Worm (Caenorhabditis elegans) whole organism, late embryonic: ENCODE data around the gene vars-1.

Experiments
- C08G9.2 ChIP-seq: sonication (generic microtip); optimal IDR thresholded peaks from 2 replicates; lab custom pipeline; 2016; ENCODE audit warnings: mild to moderate bottlenecking, missing genetic modification characterization, moderate library complexity, missing compliant biosample characterization
- C38D4.7 ChIP-seq: fragments of 200-800 bp; sonication (Bioruptor generic); optimal IDR thresholded peaks from 2 replicates; lab custom pipeline; 2018; ENCODE audit warnings: mild to moderate bottlenecking, missing genetic modification characterization, moderate library complexity, missing compliant biosample characterization
- K09A11.1 ChIP-seq: sonication (generic microtip); optimal IDR thresholded peaks from 2 replicates; lab custom pipeline; 2017; ENCODE audit warnings: antibody characterized with exemption, mild to moderate bottlenecking, missing genetic modification characterization, missing compliant biosample characterization; ENCODE audit not compliant: insufficient read depth
- ceh-14 ChIP-seq: sonication (generic microtip); optimal IDR thresholded peaks from 2 replicates; lab custom pipeline; 2016; ENCODE audit warnings: missing genotype, missing genetic modification characterization, missing compliant biosample characterization
- ceh-18 ChIP-seq: sonication (generic microtip); optimal IDR thresholded peaks from 2 replicates; lab custom pipeline; 2016; ENCODE audit warnings: missing genetic modification characterization, missing compliant biosample characterization
- ceh-2 ChIP-seq: sonication (generic microtip); optimal IDR thresholded peaks from 2 replicates; lab custom pipeline; 2016; ENCODE audit warnings: missing genotype, missing genetic modification characterization, missing compliant biosample characterization
- ceh-22 ChIP-seq: sonication (generic microtip); optimal IDR thresholded peaks from 2 replicates; lab custom pipeline; 2017; ENCODE audit warnings: missing biosample characterization, missing genetic modification characterization
- ceh-30 ChIP-seq: fragments of 150-350 bp; optimal IDR thresholded peaks from 2 replicates; lab custom pipeline; 2014; ENCODE audit warnings: missing biosample characterization, missing genetic modification characterization
- ceh-31 ChIP-seq: sonication (generic microtip); optimal IDR thresholded peaks from 2 replicates; lab custom pipeline; 2016; ENCODE audit warnings: missing genetic modification characterization, missing compliant biosample characterization
- ceh-34 ChIP-seq: sonication (generic microtip); optimal IDR thresholded peaks from 2 replicates; lab custom pipeline; 2016; ENCODE audit warnings: mild to moderate bottlenecking, missing genetic modification characterization, missing compliant biosample characterization
- ceh-45 ChIP-seq: fragments of 200-800 bp; sonication (Bioruptor generic); IDR thresholded peaks from 2 replicates; pipeline ENCODE4 v1.3.6; 2022; ENCODE audit warnings: missing genetic modification reagents, missing genetic modification characterization, missing compliant biosample characterization
- ceh-48 ChIP-seq: sonication (generic microtip); optimal IDR thresholded peaks from 2 replicates; lab custom pipeline; 2016; ENCODE audit warnings: missing genetic modification characterization, inconsistent platforms, missing compliant biosample characterization
- ceh-6 ChIP-seq: fragments of 200-800 bp; sonication (Bioruptor generic); optimal IDR thresholded peaks from 2 replicates; lab custom pipeline; 2018; ENCODE audit warnings: mild to moderate bottlenecking, missing genetic modification characterization, missing compliant biosample characterization
- ceh-9 ChIP-seq: sonication (generic microtip); optimal IDR thresholded peaks from 2 replicates; lab custom pipeline; 2016; ENCODE audit warnings: mild to moderate bottlenecking, missing genetic modification characterization, inconsistent platforms, missing compliant biosample characterization
- che-1 ChIP-seq: sonication (generic microtip); optimal IDR thresholded peaks from 2 replicates; lab custom pipeline; 2016; ENCODE audit warnings: mild to moderate bottlenecking, missing genetic modification characterization, missing compliant biosample characterization
- dmd-4 ChIP-seq: sonication (generic microtip); optimal IDR thresholded peaks from 2 replicates; lab custom pipeline; 2016; ENCODE audit warnings: borderline replicate concordance, missing genetic modification characterization, missing compliant biosample characterization
- dve-1 ChIP-seq: sonication (generic microtip); optimal IDR thresholded peaks from 2 replicates; lab custom pipeline; 2017; ENCODE audit warnings: antibody characterized with exemption, mild to moderate bottlenecking, missing genetic modification characterization, missing compliant biosample characterization
- elt-4 ChIP-seq: sonication (generic microtip); optimal IDR thresholded peaks from 2 replicates; lab custom pipeline; 2016; ENCODE audit warnings: missing genetic modification characterization, missing compliant biosample characterization
- ets-4 ChIP-seq: sonication (generic microtip); optimal IDR thresholded peaks from 2 replicates; lab custom pipeline; 2016; ENCODE audit warnings: missing genetic modification characterization, missing compliant biosample characterization
- eyg-1 ChIP-seq: sonication (generic microtip); optimal IDR thresholded peaks from 2 replicates; lab custom pipeline; 2016; ENCODE audit warnings: missing genotype, missing genetic modification characterization, missing compliant biosample characterization
- gmeb-2 ChIP-seq: sonication (generic microtip); optimal IDR thresholded peaks from 2 replicates; lab custom pipeline; 2016; ENCODE audit warnings: missing genetic modification characterization, inconsistent platforms, missing compliant biosample characterization
- hlh-13 ChIP-seq: fragments of 200-800 bp; sonication (Bioruptor generic); optimal IDR thresholded peaks from 2 replicates; lab custom pipeline; 2018; ENCODE audit warnings: mild to moderate bottlenecking, missing genetic modification characterization, missing compliant biosample characterization
- hlh-15 ChIP-seq: sonication (generic microtip); optimal IDR thresholded peaks from 2 replicates; lab custom pipeline; 2016; ENCODE audit warnings: missing genetic modification characterization, missing compliant biosample characterization
- hlh-30 ChIP-seq: sonication (generic microtip); optimal IDR thresholded peaks from 2 replicates; lab custom pipeline; 2017; ENCODE audit warnings: antibody characterized with exemption, missing genetic modification characterization, missing compliant biosample characterization; ENCODE audit not compliant: insufficient read depth
- hlh-8 ChIP-seq: sonication (generic microtip); optimal IDR thresholded peaks from 2 replicates; lab custom pipeline; 2016; ENCODE audit warnings: missing genotype, missing genetic modification characterization, missing compliant biosample characterization
- lim-6 ChIP-seq: sonication (generic microtip); optimal IDR thresholded peaks from 2 replicates; lab custom pipeline; 2016; ENCODE audit warnings: missing genetic modification characterization, missing compliant biosample characterization
- lin-11 ChIP-seq: fragments of 200-800 bp; sonication (Bioruptor generic); optimal IDR thresholded peaks from 2 replicates; lab custom pipeline; 2018; ENCODE audit warnings: mild to moderate bottlenecking, missing genetic modification characterization, missing compliant biosample characterization
- nfya-1 ChIP-seq: sonication (generic microtip); optimal IDR thresholded peaks from 2 replicates; lab custom pipeline; 2017; ENCODE audit warnings: missing genetic modification characterization, mild to moderate bottlenecking, missing compliant biosample characterization, antibody characterized with exemption, moderate library complexity
- nhr-11 ChIP-seq: fragments of 150-350 bp; optimal IDR thresholded peaks from 2 replicates; lab custom pipeline; 2014; ENCODE audit warnings: missing biosample characterization, missing genetic modification characterization
- nhr-232 ChIP-seq: sonication (generic microtip); optimal IDR thresholded peaks from 2 replicates; lab custom pipeline; 2016; ENCODE audit warnings: missing genetic modification characterization, missing compliant biosample characterization
- npax-4 ChIP-seq: sonication (generic microtip); optimal IDR thresholded peaks from 2 replicates; lab custom pipeline; 2016; ENCODE audit warnings: missing genetic modification characterization, missing compliant biosample characterization
- pag-3 ChIP-seq: sonication (generic microtip); optimal IDR thresholded peaks from 2 replicates; lab custom pipeline; 2016; ENCODE audit warnings: missing compliant biosample characterization, missing genetic modification characterization, borderline replicate concordance
- pha-4 ChIP-seq: fragments of 150-350 bp; optimal IDR thresholded peaks from 2 replicates; lab custom pipeline; 2018; ENCODE audit warnings: missing biosample characterization, missing genetic modification reagents, missing genetic modification characterization
- pros-1 ChIP-seq: fragments of 150-350 bp; optimal IDR thresholded peaks from 2 replicates; lab custom pipeline; 2014; ENCODE audit warnings: missing biosample characterization, missing genetic modification reagents, missing genetic modification characterization
- rnt-1 ChIP-seq: sonication (generic microtip); optimal IDR thresholded peaks from 2 replicates; lab custom pipeline; 2016; ENCODE audit warnings: missing genetic modification characterization, missing compliant biosample characterization
- sdc-2 ChIP-seq: sonication (generic microtip); optimal IDR thresholded peaks from 2 replicates; lab custom pipeline; 2016; ENCODE audit warnings: missing genotype, missing genetic modification characterization, missing compliant biosample characterization
- syd-9 ChIP-seq: sonication (generic microtip); optimal IDR thresholded peaks from 2 replicates; lab custom pipeline; 2016; ENCODE audit warnings: mild to moderate bottlenecking, missing genetic modification characterization, moderate library complexity, missing compliant biosample characterization
- tbx-2 ChIP-seq: sonication (generic microtip); optimal IDR thresholded peaks from 2 replicates; lab custom pipeline; 2016; ENCODE audit warnings: missing genetic modification characterization, missing compliant biosample characterization
- tbx-7 ChIP-seq: sonication (generic microtip); optimal IDR thresholded peaks from 2 replicates; lab custom pipeline; 2016; ENCODE audit warnings: missing genotype, missing genetic modification characterization, missing compliant biosample characterization
- unc-3 ChIP-seq, 2 experiments: fragments of 200-800 bp in 1 of 2; sonication (Bioruptor generic) in 1 of 2; sonication (generic microtip) in 1 of 2; conservative IDR thresholded peaks in 1 of 2; optimal IDR thresholded peaks in 1 of 2; 2 replicates each; pipeline versions ENCODE4 v1.3.6 to Lab custom; 2016 to 2022; ENCODE audit warnings: missing compliant biosample characterization in 2 of 2, missing genetic modification characterization in 2 of 2, missing genetic modification reagents in 1 of 2
- unc-42 ChIP-seq: sonication (generic microtip); optimal IDR thresholded peaks from 2 replicates; lab custom pipeline; 2016; ENCODE audit warnings: missing genotype, missing genetic modification characterization, missing compliant biosample characterization
- zip-5 ChIP-seq: sonication (generic microtip); optimal IDR thresholded peaks from 2 replicates; lab custom pipeline; 2016; ENCODE audit warnings: missing genetic modification characterization, missing compliant biosample characterization
- ztf-16 ChIP-seq: sonication (generic microtip); optimal IDR thresholded peaks from 2 replicates; lab custom pipeline; 2017; ENCODE audit warnings: missing genetic modification characterization, missing compliant biosample characterization

The vars-1 gene

ce11 chrV:8027429-8028142 is 3.6 kb upstream of the vars-1 start:
- TF ChIP-seq rnt-1 (tag; lab: Kevin White, UChicago) (no peak), ztf-16 (tag; lab: Kevin White, UChicago) (no peak), lin-11 (tag; lab: Kevin White, UChicago) (no peak), tbx-7 (tag; lab: Kevin White, UChicago) (no peak), ceh-31 (tag; lab: Kevin White, UChicago) (no peak), ceh-30 (tag; lab: Kevin White, UChicago) (no peak), unc-42 (tag; lab: Kevin White, UChicago) (no peak), nfya-1 (tag; lab: Kevin White, UChicago) (no peak), che-1 (tag; lab: Kevin White, UChicago) (no peak), ceh-22 (tag; lab: Kevin White, UChicago) (no peak), pag-3 (tag; lab: Kevin White, UChicago) (no peak), ceh-18 (tag; lab: Kevin White, UChicago) (no peak), hlh-15 (no peak), npax-4 (tag; lab: Kevin White, UChicago) (no peak), hlh-30 (tag; lab: Kevin White, UChicago) (no peak), C08G9.2 (tag; lab: Kevin White, UChicago) (no peak), sdc-2 (tag; lab: Kevin White, UChicago) (no peak), gmeb-2 (tag; lab: Kevin White, UChicago) (no peak)

ce11 chrV:8028825-8029489 is 2.3 kb upstream of the vars-1 start, which contains the start of gene oma-2:
Gene oma-2, plus strand, starts transcription at chrV:8029439.
- TF ChIP-seq npax-4 (tag; lab: Kevin White, UChicago) (no peak), K09A11.1 (tag; lab: Kevin White, UChicago) (no peak)

ce11 chrV:8034811-8035210 is 3.6 kb downstream of the vars-1 start, which contains the start of gene algn-12:
Gene algn-12, plus strand, starts transcription at chrV:8035111.
- no peak for TF ChIP-seq gmeb-2 (tag; lab: Kevin White, UChicago)
- no peak for TF ChIP-seq eyg-1 (tag; lab: Kevin White, UChicago)
- no peak for TF ChIP-seq ceh-2
- no peak for TF ChIP-seq nhr-11 (tag; lab: Kevin White, UChicago)
- no peak for TF ChIP-seq unc-3 (GFP tag; conservative IDR thresholded peaks at IDR 0.05; lab: Robert Waterston, UW)
- TF ChIP-seq unc-3 (tag; optimal IDR thresholded peaks at IDR 0.05; lab: Kevin White, UChicago) = no peak
- TF ChIP-seq C38D4.7 = no peak
- TF ChIP-seq ceh-6 = no peak
- no peak for TF ChIP-seq ceh-45
- TF ChIP-seq hlh-15 = no peak
- no peak for TF ChIP-seq ceh-18 (tag; lab: Kevin White, UChicago)
- TF ChIP-seq ceh-48 (tag; lab: Kevin White, UChicago) = no peak
- TF ChIP-seq nhr-232 (tag; lab: Kevin White, UChicago) = no peak
- TF ChIP-seq npax-4 (tag; lab: Kevin White, UChicago) = no peak
- TF ChIP-seq ceh-9 (tag; lab: Kevin White, UChicago) = no peak
- TF ChIP-seq syd-9 (tag; lab: Kevin White, UChicago) = no peak
- no peak for TF ChIP-seq hlh-13 (GFP tag; lab: Kevin White, UChicago)

ce11 chrV:8035947-8036346 is 4.7 kb downstream of the vars-1 start, which contains the start of gene ZC513.14:
Gene ZC513.14, minus strand, starts transcription at chrV:8036047.
- no peak for TF ChIP-seq ceh-14 (tag; lab: Kevin White, UChicago)
- TF ChIP-seq elt-4 (tag; lab: Kevin White, UChicago) = no peak
- no peak for TF ChIP-seq ceh-34 (tag; lab: Kevin White, UChicago)
- TF ChIP-seq ceh-45 = no peak
- TF ChIP-seq hlh-8 (tag; lab: Kevin White, UChicago) = no peak
- no peak for TF ChIP-seq dve-1
- TF ChIP-seq lim-6 (tag; lab: Kevin White, UChicago) = no peak
- no peak for TF ChIP-seq pha-4 (tag; lab: Kevin White, UChicago)
- no peak for TF ChIP-seq eyg-1 (tag; lab: Kevin White, UChicago)
- no peak for TF ChIP-seq dmd-4 (tag; lab: Kevin White, UChicago)
- no peak for TF ChIP-seq tbx-2 (tag; lab: Kevin White, UChicago)
- TF ChIP-seq ceh-2 = no peak
- no peak for TF ChIP-seq npax-4 (tag; lab: Kevin White, UChicago)
- TF ChIP-seq ceh-30 (tag; lab: Kevin White, UChicago) = no peak
- no peak for TF ChIP-seq zip-5 (tag; lab: Kevin White, UChicago)
- TF ChIP-seq ets-4 = no peak
- no peak for TF ChIP-seq ceh-48 (tag; lab: Kevin White, UChicago)
- TF ChIP-seq pros-1 (tag; lab: Kevin White, UChicago) = no peak
- no peak for TF ChIP-seq K09A11.1 (tag; lab: Kevin White, UChicago)
